Fruit fly (Drosophila melanogaster): ENCODE results near the gene CG43102.

The CG43102 gene

DNA sequence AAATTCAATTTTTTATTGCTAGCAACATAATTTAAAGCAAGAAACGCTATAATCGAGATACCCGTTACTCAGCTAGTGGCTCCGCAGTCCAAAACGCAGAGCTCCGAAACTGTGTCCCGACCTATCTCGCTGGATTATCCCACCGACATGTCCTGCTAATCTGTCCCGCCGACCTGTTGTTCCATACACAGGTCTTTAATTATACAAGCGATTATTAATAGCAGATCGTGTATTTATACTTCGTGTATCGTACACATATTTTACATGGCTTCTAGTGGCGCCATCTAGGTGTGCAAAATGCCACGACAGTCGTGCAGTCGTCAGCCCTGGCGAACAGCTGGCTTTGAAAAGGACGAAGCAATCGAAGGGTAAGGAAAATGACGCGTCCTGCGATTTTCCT lies 61.0 kb downstream of the CG43102 start, which contains the start of gene CG14321 (continued):
- TF ChIP-seq CG3281 (GFP tag; optimal IDR thresholded peaks at IDR 0.05) (peak; percentile 5), CG14710 (tag; optimal IDR thresholded peaks at IDR 0.05) (peak; percentile 22), CG11504 (tag; optimal IDR thresholded peaks at IDR 0.05) (peak; percentile 22), bowl (GFP tag; IDR thresholded peaks at IDR 0.05) (no peak), Fer3 (tag; optimal IDR thresholded peaks at IDR 0.05) (no peak), CG18476 (GFP tag; optimal IDR thresholded peaks at IDR 0.05) (no peak), ash1 (GFP tag; optimal IDR thresholded peaks at IDR 0.05) (no peak), MBD-R2 (GFP tag; IDR thresholded peaks at IDR 0.05) (peak; percentile 58; the same call in 1 of the 2 replicates), trem (tag; optimal IDR thresholded peaks at IDR 0.05) (peak; percentile 30), nmo (GFP tag; optimal IDR thresholded peaks at IDR 0.05) (no peak), Dp (GFP tag; optimal IDR thresholded peaks at IDR 0.05) (no peak), Hmr (GFP tag; optimal IDR thresholded peaks at IDR 0.05) (no peak), CG11560 (tag; IDR thresholded peaks at IDR 0.05) (no peak), nerfin-2 (GFP tag; IDR thresholded peaks at IDR 0.05; ENCODE audit: partially characterized antibody) (peak; percentile 76), Oaz (GFP tag; IDR thresholded peaks at IDR 0.05) (no peak), CG10959 (GFP tag; IDR thresholded peaks at IDR 0.05) (0 out of 2 replicates have a peak, but pooled peaks have one; percentile 13), CG7928 (GFP tag; optimal IDR thresholded peaks at IDR 0.05) (peak; percentile 85), CG10147 (GFP tag; optimal IDR thresholded peaks at IDR 0.05) (no peak), CG8290 (GFP tag; optimal IDR thresholded peaks at IDR 0.05) (no peak), CG8290 (tag; optimal IDR thresholded peaks at IDR 0.05) (peak in 1 of 2 experiments; percentile 35), CG16813 (GFP tag; IDR thresholded peaks at IDR 0.05; ENCODE audit: partially characterized antibody) (peak; percentile 64), Hr78 (GFP tag; optimal IDR thresholded peaks at IDR 0.05) (no peak), TFAM (GFP tag; optimal IDR thresholded peaks at IDR 0.05) (no peak), CTCF (GFP tag; optimal IDR thresholded peaks at IDR 0.05) (peak; percentile 95), Scr (GFP tag; IDR thresholded peaks at IDR 0.05; ENCODE audit: partially characterized antibody) (peak; percentile 59), stwl (tag; optimal IDR thresholded peaks at IDR 0.05) (peak; percentile 85), CG32532 (GFP tag; IDR thresholded peaks at IDR 0.05) (no peak), CG2875 (GFP tag; optimal IDR thresholded peaks at IDR 0.05) (no peak), chm (GFP tag; IDR thresholded peaks at IDR 0.05) (0 out of 2 replicates have a peak, but pooled peaks have one; percentile 13), lmd (GFP tag; IDR thresholded peaks at IDR 0.05) (no peak), Ets97D (GFP tag; optimal IDR thresholded peaks at IDR 0.05) (peak; percentile 47), CG2199 (GFP tag; IDR thresholded peaks at IDR 0.05) (peak; percentile 66; the same call in 1 of the 3 replicates), CG32772 (GFP tag; IDR thresholded peaks at IDR 0.05) (no peak), Deaf1 (tag; optimal IDR thresholded peaks at IDR 0.05) (peak; percentile 30), CG2202 (tag; optimal IDR thresholded peaks at IDR 0.05) (no peak), Asciz (GFP tag; optimal IDR thresholded peaks at IDR 0.05) (no peak), luna (GFP tag; optimal IDR thresholded peaks at IDR 0.05) (no peak), H2.0 (GFP tag; IDR thresholded peaks at IDR 0.05) (no peak; the same call in 1 of the 2 replicates), sens (GFP tag) (no peak), phol (tag; optimal IDR thresholded peaks at IDR 0.05) (peak; percentile 31), pzg (GFP tag; optimal IDR thresholded peaks at IDR 0.05) (peak; percentile 33), h (optimal IDR thresholded peaks at IDR 0.05) (no peak), gsb (GFP tag; IDR thresholded peaks at IDR 0.05) (no peak), Side (GFP tag; optimal IDR thresholded peaks at IDR 0.05) (no peak), Med (GFP tag) (peak; percentile 46), HmgD (GFP tag; optimal IDR thresholded peaks at IDR 0.05) (peak; percentile 12), Dfd (GFP tag; optimal IDR thresholded peaks at IDR 0.05) (no peak)

Measured in whole organism, embryonic.